Worm (Caenorhabditis elegans) whole organism, L2 larva: ENCODE measurements around the gene gst-39.

ENCODE experiments used
- F13H6.1 ChIP-seq: sonication (generic microtip); optimal IDR thresholded peaks from 2 replicates; lab custom pipeline; 2016; ENCODE audit warnings: missing genetic modification characterization, missing compliant biosample characterization
- ZK546.5 ChIP-seq: sonication (generic microtip); optimal IDR thresholded peaks from 2 replicates; lab custom pipeline; 2017; ENCODE audit warnings: missing biosample characterization, missing genetic modification characterization
- aly-2 ChIP-seq: fragments of 150-350 bp; optimal IDR thresholded peaks from 2 replicates; lab custom pipeline; 2014; ENCODE audit warnings: missing biosample characterization, missing genetic modification characterization
- ama-1 ChIP-seq: fragments of 150-350 bp; optimal IDR thresholded peaks from 2 replicates; lab custom pipeline; 2018; ENCODE audit warnings: inconsistent platforms
- lin-39 ChIP-seq: fragments of 150-350 bp; optimal IDR thresholded peaks from 2 replicates; lab custom pipeline; 2014; ENCODE audit warnings: missing biosample characterization, missing genetic modification reagents, missing genetic modification characterization
- lsy-2 ChIP-seq, 2 experiments: fragments of 150-350 bp in 1 of 2; sonication (generic microtip) in 1 of 2; optimal IDR thresholded peaks; 2 replicates each; lab custom pipeline; 2014 to 2017; ENCODE audit warnings: missing biosample characterization in 2 of 2, missing genetic modification characterization in 2 of 2
- mab-5 ChIP-seq: fragments of 150-350 bp; optimal IDR thresholded peaks from 2 replicates; lab custom pipeline; 2014; ENCODE audit warnings: missing biosample characterization, missing genetic modification characterization
- nhr-10 ChIP-seq: sonication (generic microtip); optimal IDR thresholded peaks from 2 replicates; lab custom pipeline; 2017; ENCODE audit warnings: missing biosample characterization, missing genetic modification characterization
- nhr-237 ChIP-seq: fragments of 150-350 bp; optimal IDR thresholded peaks from 2 replicates; lab custom pipeline; 2014; ENCODE audit warnings: missing biosample characterization, missing genetic modification characterization
- nhr-25 ChIP-seq: fragments of 150-350 bp; sonication (generic microtip); optimal IDR thresholded peaks from 3 replicates; lab custom pipeline; 2014; ENCODE audit warnings: missing biosample characterization, missing genetic modification characterization
- skn-1 ChIP-seq: sonication (generic microtip); optimal IDR thresholded peaks from 2 replicates; lab custom pipeline; 2017; ENCODE audit warnings: missing biosample characterization, missing genetic modification characterization
- sma-9 ChIP-seq, 2 experiments: fragments of 150-350 bp in 1 of 2; sonication (generic microtip) in 1 of 2; optimal IDR thresholded peaks; 2 replicates each; lab custom pipeline; 2014 to 2016; ENCODE audit warnings: missing genetic modification characterization in 2 of 2, mild to moderate bottlenecking in 1 of 2, missing biosample characterization in 1 of 2, missing compliant biosample characterization in 1 of 2, missing genetic modification reagents in 1 of 2, moderate library complexity in 1 of 2
- unc-62 ChIP-seq: fragments of 150-350 bp; optimal IDR thresholded peaks from 2 replicates; lab custom pipeline; 2014; ENCODE audit warnings: missing biosample characterization, missing genetic modification reagents, missing genetic modification characterization
- ztf-11 ChIP-seq: sonication (generic microtip); optimal IDR thresholded peaks from 2 replicates; lab custom pipeline; 2017; ENCODE audit warnings: missing biosample characterization, missing genetic modification characterization

ce11 chrII:15205346-15205745 lies 33.6 kb upstream of the gst-39 start:
- TF ChIP-seq ZK546.5 (no peak), nhr-237 (no peak), ztf-11 (tag; lab: Kevin White, UChicago) (no peak), unc-62 (GFP tag; lab: Kevin White, UChicago) (no peak), F13H6.1 (peak; percentile 18), mab-5 (tag; lab: Kevin White, UChicago) (no peak), aly-2 (tag; lab: Kevin White, UChicago) (no peak), sma-9 (GFP tag; optimal IDR thresholded peaks at IDR 0.05; lab: Kevin White, UChicago) (peak; percentile 93), sma-9 (tag; optimal IDR thresholded peaks at IDR 0.05; lab: Kevin White, UChicago) (no peak), nhr-25 (tag; lab: Kevin White, UChicago) (peak; percentile 71), skn-1 (tag; lab: Kevin White, UChicago) (no peak), ama-1 (no peak), nhr-10 (tag; lab: Kevin White, UChicago) (no peak), lsy-2 (tag; optimal IDR thresholded peaks at IDR 0.05; lab: Kevin White, UChicago) (peak in 1 of 2 experiments; percentile 56), lin-39 (tag; lab: Kevin White, UChicago) (no peak)
